Fruit fly (Drosophila melanogaster) whole organism: Measurements from ENCODE around the gene NK7.1.

Experiments used
- Dll ChIP-seq: fragments of >200 bp; optimal IDR thresholded peaks from 2 replicates; lab custom pipeline; 2017
- pan ChIP-seq: fragments of >200 bp; optimal IDR thresholded peaks from 2 replicates; lab custom pipeline; 2017
- psq ChIP-seq: fragments of >200 bp; optimal IDR thresholded peaks from 2 replicates; lab custom pipeline; 2017
- usp ChIP-seq: fragments of >200 bp; optimal IDR thresholded peaks from 2 replicates; lab custom pipeline; 2017; ENCODE audit warnings: missing biosample characterization, missing genetic modification characterization, mixed read lengths

DNA sequence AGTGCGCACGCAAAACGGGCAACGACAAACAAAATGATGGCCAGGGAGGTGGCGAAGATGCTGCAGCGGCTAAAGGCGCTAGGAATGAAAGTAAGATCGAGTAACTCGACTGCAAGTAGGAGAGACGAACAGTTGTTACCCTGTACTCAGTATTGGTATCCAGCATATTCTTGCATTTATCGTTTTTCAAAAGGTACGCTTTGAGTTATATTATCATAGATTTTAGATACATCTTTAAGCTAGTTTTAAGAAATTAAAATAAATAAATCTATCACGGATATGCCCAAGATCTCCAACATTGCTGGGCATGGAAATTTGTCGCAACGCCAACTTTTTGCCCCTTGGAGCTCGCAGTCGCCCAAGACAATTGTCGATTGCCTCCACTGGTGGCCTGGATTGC is 15.1 kb upstream of the NK7.1 start:
- TF ChIP-seq pan: peak; percentile 54
- no peak for TF ChIP-seq psq (lab: Kevin White, UChicago)
- no peak for TF ChIP-seq Dll (lab: Kevin White, UChicago)
- no peak for TF ChIP-seq usp (GFP tag; lab: Kevin White, UChicago)
